Worm (Caenorhabditis elegans) whole organism, L3 larva: ENCODE results near the gene Y14H12B.2.

Experiments used
- R02D3.7 ChIP-seq: fragments of 150-350 bp; optimal IDR thresholded peaks from 2 replicates; lab custom pipeline; 2014; ENCODE audit warnings: missing biosample characterization, missing genetic modification characterization
- aly-2 ChIP-seq: fragments of 150-350 bp; optimal IDR thresholded peaks from 2 replicates; lab custom pipeline; 2014; ENCODE audit warnings: missing biosample characterization, missing genetic modification characterization
- ceh-28 ChIP-seq: fragments of 150-350 bp; optimal IDR thresholded peaks from 2 replicates; lab custom pipeline; 2014; ENCODE audit warnings: missing biosample characterization, missing genetic modification reagents, missing genetic modification characterization
- ceh-82 ChIP-seq: fragments of 150-350 bp; optimal IDR thresholded peaks from 2 replicates; lab custom pipeline; 2014; ENCODE audit warnings: missing biosample characterization, missing genetic modification characterization
- ceh-9 ChIP-seq: sonication (generic microtip); optimal IDR thresholded peaks from 2 replicates; lab custom pipeline; 2018; ENCODE audit warnings: missing biosample characterization, missing genetic modification characterization
- daf-12 ChIP-seq: fragments of 150-350 bp; optimal IDR thresholded peaks from 2 replicates; lab custom pipeline; 2014; ENCODE audit warnings: missing biosample characterization, missing genetic modification reagents, missing genetic modification characterization
- egl-27 ChIP-seq: sonication (generic microtip); optimal IDR thresholded peaks from 4 replicates; lab custom pipeline; 2017; ENCODE audit warnings: missing biosample characterization, missing genetic modification reagents, missing genetic modification characterization
- egl-5 ChIP-seq: fragments of 150-350 bp; optimal IDR thresholded peaks from 2 replicates; lab custom pipeline; 2017; ENCODE audit warnings: missing biosample characterization, missing genetic modification reagents, missing genetic modification characterization, inconsistent platforms
- elt-1 ChIP-seq: fragments of 150-350 bp; optimal IDR thresholded peaks from 2 replicates; lab custom pipeline; 2014; ENCODE audit warnings: missing biosample characterization, missing genetic modification characterization
- elt-2 ChIP-seq: sonication (generic microtip); optimal IDR thresholded peaks from 2 replicates; lab custom pipeline; 2016; ENCODE audit warnings: missing genetic modification reagents, mild to moderate bottlenecking, missing genetic modification characterization, missing compliant biosample characterization
- elt-3 ChIP-seq, 3 experiments: fragments of 150-350 bp in 1 of 3; sonication (generic microtip) in 2 of 3; optimal IDR thresholded peaks; 2 replicates in 2 of 3; 4 replicates in 1 of 3; lab custom pipeline; 2014 to 2017; ENCODE audit warnings: missing biosample characterization in 3 of 3, missing genetic modification characterization in 3 of 3
- fos-1 ChIP-seq: fragments of 150-350 bp; optimal IDR thresholded peaks from 2 replicates; lab custom pipeline; 2014; ENCODE audit warnings: missing biosample characterization, missing genetic modification characterization
- hmg-11 ChIP-seq: sonication (generic microtip); optimal IDR thresholded peaks from 2 replicates; lab custom pipeline; 2016; ENCODE audit warnings: missing genetic modification characterization, missing compliant biosample characterization
- jun-1 ChIP-seq: fragments of 150-350 bp; optimal IDR thresholded peaks from 2 replicates; lab custom pipeline; 2014; ENCODE audit warnings: missing biosample characterization, missing genetic modification reagents, missing genetic modification characterization
- lin-15B ChIP-seq: fragments of 150-350 bp; optimal IDR thresholded peaks from 2 replicates; lab custom pipeline; 2014; ENCODE audit warnings: missing biosample characterization, missing genetic modification characterization
- lin-39 ChIP-seq: fragments of 150-350 bp; optimal IDR thresholded peaks from 2 replicates; lab custom pipeline; 2018; ENCODE audit warnings: missing biosample characterization, missing genetic modification reagents, missing genetic modification characterization
- lsy-12 ChIP-seq: sonication (generic microtip); optimal IDR thresholded peaks from 2 replicates; lab custom pipeline; 2016; ENCODE audit warnings: mild to moderate bottlenecking, missing genetic modification characterization, missing compliant biosample characterization
- mdl-1 ChIP-seq: fragments of 150-350 bp; optimal IDR thresholded peaks from 2 replicates; lab custom pipeline; 2014; ENCODE audit warnings: missing biosample characterization, missing genetic modification characterization
- nfya-1 ChIP-seq: sonication (generic microtip); optimal IDR thresholded peaks from 2 replicates; lab custom pipeline; 2017; ENCODE audit warnings: missing genetic modification characterization, mild to moderate bottlenecking, missing compliant biosample characterization, antibody characterized with exemption, moderate library complexity; ENCODE audit not compliant: insufficient read depth
- nhr-11 ChIP-seq: fragments of 150-350 bp; optimal IDR thresholded peaks from 2 replicates; lab custom pipeline; 2014; ENCODE audit warnings: missing biosample characterization, missing genetic modification characterization
- nhr-23 ChIP-seq: fragments of 150-350 bp; optimal IDR thresholded peaks from 2 replicates; lab custom pipeline; 2014; ENCODE audit warnings: missing biosample characterization, missing genetic modification reagents, missing genetic modification characterization
- nhr-25 ChIP-seq: sonication (generic microtip); optimal IDR thresholded peaks from 2 replicates; lab custom pipeline; 2017; ENCODE audit warnings: missing biosample characterization, missing genetic modification characterization
- nhr-28 ChIP-seq: fragments of 150-350 bp; optimal IDR thresholded peaks from 2 replicates; lab custom pipeline; 2014; ENCODE audit warnings: missing biosample characterization, missing genetic modification characterization
- nhr-43 ChIP-seq: sonication (generic microtip); optimal IDR thresholded peaks from 2 replicates; lab custom pipeline; 2016; ENCODE audit warnings: mild to moderate bottlenecking, missing genetic modification characterization, missing compliant biosample characterization; ENCODE audit not compliant: poor library complexity, severe bottlenecking
- pha-4 ChIP-seq: fragments of 150-350 bp; optimal IDR thresholded peaks from 2 replicates; lab custom pipeline; 2014; ENCODE audit warnings: missing biosample characterization, missing genetic modification reagents, missing genetic modification characterization
- pqm-1 ChIP-seq: fragments of 150-350 bp; optimal IDR thresholded peaks from 2 replicates; lab custom pipeline; 2017; ENCODE audit warnings: missing biosample characterization, missing genetic modification characterization, inconsistent platforms
- sea-2 ChIP-seq: fragments of 150-350 bp; sonication (generic microtip); optimal IDR thresholded peaks from 4 replicates; lab custom pipeline; 2014; ENCODE audit warnings: missing biosample characterization, missing genetic modification reagents, missing genetic modification characterization
- skn-1 ChIP-seq: fragments of 150-350 bp; optimal IDR thresholded peaks from 2 replicates; lab custom pipeline; 2014; ENCODE audit warnings: missing biosample characterization, missing genetic modification characterization
- snpc-4 ChIP-seq: fragments of 150-350 bp; optimal IDR thresholded peaks from 2 replicates; lab custom pipeline; 2014; ENCODE audit warnings: missing biosample characterization, missing genetic modification characterization
- tbx-2 ChIP-seq: sonication (generic microtip); optimal IDR thresholded peaks from 2 replicates; lab custom pipeline; 2016; ENCODE audit warnings: mild to moderate bottlenecking, missing genetic modification characterization, missing compliant biosample characterization
- unc-39 ChIP-seq: sonication (generic microtip); optimal IDR thresholded peaks from 4 replicates; lab custom pipeline; 2017; ENCODE audit warnings: missing biosample characterization, missing genetic modification characterization
- unc-62 ChIP-seq: fragments of 150-350 bp; sonication (generic microtip); optimal IDR thresholded peaks from 4 replicates; lab custom pipeline; 2014; ENCODE audit warnings: missing biosample characterization, missing genetic modification reagents, missing genetic modification characterization
- zag-1 ChIP-seq: fragments of 150-350 bp; optimal IDR thresholded peaks from 2 replicates; lab custom pipeline; 2014; ENCODE audit warnings: missing biosample characterization, missing genetic modification characterization

Gene Y14H12B.2

DNA sequence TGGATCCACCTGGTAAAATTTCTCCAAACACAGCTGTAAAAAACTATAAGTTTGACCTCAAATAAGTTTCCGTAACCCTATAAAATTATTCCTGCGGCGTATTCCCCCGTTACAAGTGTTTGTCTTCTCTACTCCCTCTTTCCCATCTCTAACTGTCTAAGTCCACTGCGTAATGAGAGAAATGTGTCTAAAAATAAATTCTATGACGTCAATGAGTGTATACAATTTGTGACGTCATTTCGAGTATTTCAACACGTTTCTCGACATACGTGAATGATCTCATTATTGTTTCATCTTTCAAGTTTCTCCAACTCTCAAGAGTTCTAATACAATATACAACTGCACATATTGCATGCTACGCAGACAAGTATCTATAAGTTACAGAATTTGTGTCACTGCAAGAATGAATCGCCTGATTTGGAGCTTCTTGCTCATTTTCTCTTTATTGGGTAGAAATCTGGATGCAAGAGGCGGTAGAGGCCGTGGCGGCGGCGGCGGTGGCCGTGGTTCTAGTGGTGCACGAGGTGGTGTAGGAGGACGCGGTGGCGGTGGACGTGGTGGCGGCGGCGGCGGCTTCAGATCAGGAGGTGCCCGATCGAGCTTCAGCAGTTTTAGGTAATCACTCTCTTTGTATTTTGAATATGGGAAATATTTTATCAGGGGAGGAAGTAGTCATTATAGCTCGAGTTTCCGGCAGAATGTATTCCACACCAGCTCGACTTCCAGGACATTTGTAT, 35.6 kb downstream of the Y14H12B.2 start, which contains the start of gene F53C3.6:
Gene F53C3.6 (plus strand): TSS at position 385 of the 737 bp plus-strand sequence.
- peak; percentile 16 for TF ChIP-seq mdl-1
- TF ChIP-seq unc-39 (tag; lab: Kevin White, UChicago), result no peak
- TF ChIP-seq hmg-11, result no peak
- TF ChIP-seq skn-1 (tag; lab: Kevin White, UChicago), result no peak
- TF ChIP-seq nhr-23 (tag; lab: Kevin White, UChicago), result no peak
- no peak for TF ChIP-seq lsy-12 (tag; lab: Kevin White, UChicago)
- peak; percentile 52 for TF ChIP-seq egl-5 (tag; lab: Kevin White, UChicago)
- TF ChIP-seq elt-1 (tag; lab: Kevin White, UChicago), result no peak
- TF ChIP-seq jun-1 (tag; lab: Kevin White, UChicago), result peak; percentile 33
- peak; percentile 65 for TF ChIP-seq nfya-1
- peak; percentile 16 for TF ChIP-seq pqm-1
- no peak for TF ChIP-seq elt-3 (tag; optimal IDR thresholded peaks at IDR 0.05; lab: Kevin White, UChicago)
- TF ChIP-seq egl-27 (tag; lab: Kevin White, UChicago), result peak; percentile 40
- TF ChIP-seq lin-39 (tag; lab: Kevin White, UChicago), result peak; percentile 4
- TF ChIP-seq lin-15B, result no peak
- no peak for TF ChIP-seq nhr-43 (tag; lab: Kevin White, UChicago)
- TF ChIP-seq elt-2, result peak; percentile 44
- TF ChIP-seq ceh-28 (tag; lab: Kevin White, UChicago), result peak; percentile 37
- peak; percentile 42 for TF ChIP-seq nhr-25 (tag; lab: Kevin White, UChicago)
- no peak for TF ChIP-seq daf-12 (tag; lab: Kevin White, UChicago)
- no peak for TF ChIP-seq aly-2 (tag; lab: Kevin White, UChicago)

DNA sequence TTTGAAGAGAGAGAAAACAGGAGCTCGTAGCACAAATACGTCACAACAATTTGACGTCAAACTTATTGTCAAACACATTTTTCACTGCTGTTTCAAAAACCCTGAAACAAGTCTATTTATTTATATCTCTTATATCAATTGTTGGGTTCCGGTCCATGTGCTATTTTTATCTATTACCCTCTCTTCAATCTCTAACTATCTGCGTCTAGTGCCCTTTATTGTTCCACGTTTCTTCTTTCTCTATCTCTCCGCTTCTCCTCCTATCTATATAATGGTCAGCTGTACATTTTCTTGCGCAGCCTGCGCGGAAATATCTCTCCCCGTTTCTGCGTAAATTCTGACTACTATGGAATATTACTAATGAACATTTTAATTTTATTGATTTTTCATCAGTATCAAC, 36.6 kb downstream of the Y14H12B.2 start:
- TF ChIP-seq nhr-11 (tag; lab: Kevin White, UChicago) (no peak), nhr-23 (tag; lab: Kevin White, UChicago) (peak; percentile 23), ceh-28 (tag; lab: Kevin White, UChicago) (peak; percentile 38), egl-5 (tag; lab: Kevin White, UChicago) (peak; percentile 13), lin-39 (tag; lab: Kevin White, UChicago) (no peak), sea-2 (GFP tag; lab: Kevin White, UChicago) (no peak), pha-4 (tag; lab: Kevin White, UChicago) (peak; percentile 52), snpc-4 (no peak), nhr-43 (tag; lab: Kevin White, UChicago) (peak; percentile 1), nfya-1 (peak; percentile 61), unc-62 (no peak), nhr-25 (tag; lab: Kevin White, UChicago) (no peak), elt-3 (tag; optimal IDR thresholded peaks at IDR 0.05; lab: Kevin White, UChicago) (no peak)

DNA sequence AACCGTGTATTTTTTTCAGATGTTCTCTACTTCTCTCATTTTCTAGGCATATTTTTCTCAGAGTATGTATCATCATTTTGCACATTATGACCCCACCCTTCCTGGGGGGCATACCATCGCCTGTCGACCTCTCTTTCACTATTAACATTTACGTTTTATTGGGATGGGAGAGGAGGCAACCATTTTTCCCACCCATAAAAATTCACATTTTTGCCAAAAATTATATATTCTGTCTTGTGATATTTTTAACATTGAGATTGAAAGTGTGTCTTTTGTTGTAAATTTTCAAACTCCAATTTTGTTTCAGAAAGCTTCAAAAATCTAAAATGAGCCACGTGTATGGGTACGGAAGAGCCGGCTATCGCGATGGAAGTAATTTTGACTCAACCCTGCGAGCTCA, 38.8 kb downstream of the Y14H12B.2 start, which contains the start of gene F53C3.7:
Gene F53C3.7 (plus strand): TSS at position 301 of the 400 bp plus-strand sequence.
- no peak for TF ChIP-seq skn-1 (tag; lab: Kevin White, UChicago)
- TF ChIP-seq hmg-11, result no peak
- no peak for TF ChIP-seq ceh-82 (tag; lab: Kevin White, UChicago)
- no peak for TF ChIP-seq tbx-2
- TF ChIP-seq R02D3.7 (tag; lab: Kevin White, UChicago), result no peak
- TF ChIP-seq jun-1 (tag; lab: Kevin White, UChicago), result no peak
- no peak for TF ChIP-seq nhr-28 (tag; lab: Kevin White, UChicago)
- TF ChIP-seq fos-1 (tag; lab: Kevin White, UChicago), result no peak
- no peak for TF ChIP-seq ceh-9 (tag; lab: Kevin White, UChicago)
- no peak for TF ChIP-seq unc-62
- TF ChIP-seq nhr-43 (tag; lab: Kevin White, UChicago), result no peak
- no peak for TF ChIP-seq zag-1 (tag; lab: Kevin White, UChicago)
- TF ChIP-seq, all 47 proteins: peak for 0

DNA sequence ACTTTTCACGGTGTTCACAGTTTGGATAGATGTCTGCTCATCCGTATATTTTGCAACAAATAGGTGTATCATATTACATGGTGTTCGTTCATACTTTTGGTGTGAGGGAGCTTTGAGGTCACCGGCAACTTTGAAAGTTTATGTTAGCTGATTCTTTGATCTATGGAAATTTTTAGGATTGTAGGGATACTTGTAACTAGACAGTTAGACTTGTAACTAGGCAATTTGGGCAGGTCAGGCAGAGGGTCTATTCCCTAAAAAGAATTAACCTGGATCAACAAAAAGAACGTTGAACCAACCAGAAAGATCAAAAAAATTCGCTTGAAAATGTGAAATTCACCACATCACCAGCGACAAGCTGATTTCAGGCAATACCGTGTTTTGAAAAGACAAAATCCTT, 39.6 kb downstream of the Y14H12B.2 start:
- no peak for TF ChIP-seq unc-62
- TF ChIP-seq ceh-28 (tag; lab: Kevin White, UChicago), result no peak
